Worm (Caenorhabditis elegans) whole organism, L3 larva: Measurements from ENCODE around the gene egl-27.

Experiments used
- R02D3.7 ChIP-seq: fragments of 150-350 bp; optimal IDR thresholded peaks from 2 replicates; lab custom pipeline; 2014; ENCODE audit warnings: missing biosample characterization, missing genetic modification characterization
- ZK546.5 ChIP-seq: sonication (generic microtip); optimal IDR thresholded peaks from 2 replicates; lab custom pipeline; 2017; ENCODE audit warnings: missing biosample characterization, missing genetic modification characterization
- aly-2 ChIP-seq: fragments of 150-350 bp; optimal IDR thresholded peaks from 2 replicates; lab custom pipeline; 2014; ENCODE audit warnings: missing biosample characterization, missing genetic modification characterization
- ama-1 ChIP-seq: fragments of 150-350 bp; optimal IDR thresholded peaks from 2 replicates; lab custom pipeline; 2018
- ceh-16 ChIP-seq: sonication (generic microtip); optimal IDR thresholded peaks from 2 replicates; lab custom pipeline; 2017; ENCODE audit warnings: missing biosample characterization, missing genetic modification characterization
- ceh-28 ChIP-seq: fragments of 150-350 bp; optimal IDR thresholded peaks from 2 replicates; lab custom pipeline; 2014; ENCODE audit warnings: missing biosample characterization, missing genetic modification reagents, missing genetic modification characterization
- egl-5 ChIP-seq: fragments of 150-350 bp; optimal IDR thresholded peaks from 2 replicates; lab custom pipeline; 2017; ENCODE audit warnings: missing biosample characterization, missing genetic modification reagents, missing genetic modification characterization, inconsistent platforms
- elt-2 ChIP-seq: sonication (generic microtip); optimal IDR thresholded peaks from 2 replicates; lab custom pipeline; 2016; ENCODE audit warnings: missing genetic modification reagents, mild to moderate bottlenecking, missing genetic modification characterization, missing compliant biosample characterization
- elt-3 ChIP-seq, 3 experiments: fragments of 150-350 bp in 1 of 3; sonication (generic microtip) in 2 of 3; optimal IDR thresholded peaks; 2 replicates in 2 of 3; 4 replicates in 1 of 3; lab custom pipeline; 2014 to 2017; ENCODE audit warnings: missing biosample characterization in 3 of 3, missing genetic modification characterization in 3 of 3
- fos-1 ChIP-seq: fragments of 150-350 bp; optimal IDR thresholded peaks from 2 replicates; lab custom pipeline; 2014; ENCODE audit warnings: missing biosample characterization, missing genetic modification characterization
- hmg-11 ChIP-seq: sonication (generic microtip); optimal IDR thresholded peaks from 2 replicates; lab custom pipeline; 2016; ENCODE audit warnings: missing genetic modification characterization, missing compliant biosample characterization
- jun-1 ChIP-seq: fragments of 150-350 bp; optimal IDR thresholded peaks from 2 replicates; lab custom pipeline; 2014; ENCODE audit warnings: missing biosample characterization, missing genetic modification reagents, missing genetic modification characterization
- lin-15B ChIP-seq: fragments of 150-350 bp; optimal IDR thresholded peaks from 2 replicates; lab custom pipeline; 2014; ENCODE audit warnings: missing biosample characterization, missing genetic modification characterization
- lin-39 ChIP-seq: fragments of 150-350 bp; optimal IDR thresholded peaks from 2 replicates; lab custom pipeline; 2018; ENCODE audit warnings: missing biosample characterization, missing genetic modification reagents, missing genetic modification characterization
- lsy-12 ChIP-seq: sonication (generic microtip); optimal IDR thresholded peaks from 2 replicates; lab custom pipeline; 2016; ENCODE audit warnings: mild to moderate bottlenecking, missing genetic modification characterization, missing compliant biosample characterization
- mdl-1 ChIP-seq: fragments of 150-350 bp; optimal IDR thresholded peaks from 2 replicates; lab custom pipeline; 2014; ENCODE audit warnings: missing biosample characterization, missing genetic modification characterization
- nfya-1 ChIP-seq: sonication (generic microtip); optimal IDR thresholded peaks from 2 replicates; lab custom pipeline; 2017; ENCODE audit warnings: missing genetic modification characterization, mild to moderate bottlenecking, missing compliant biosample characterization, antibody characterized with exemption, moderate library complexity; ENCODE audit not compliant: insufficient read depth
- nhr-11 ChIP-seq: fragments of 150-350 bp; optimal IDR thresholded peaks from 2 replicates; lab custom pipeline; 2014; ENCODE audit warnings: missing biosample characterization, missing genetic modification characterization
- nhr-12 ChIP-seq: fragments of 150-350 bp; optimal IDR thresholded peaks from 2 replicates; lab custom pipeline; 2014; ENCODE audit warnings: missing biosample characterization, missing genetic modification characterization
- nhr-23 ChIP-seq: fragments of 150-350 bp; optimal IDR thresholded peaks from 2 replicates; lab custom pipeline; 2014; ENCODE audit warnings: missing biosample characterization, missing genetic modification reagents, missing genetic modification characterization
- nhr-237 ChIP-seq: fragments of 150-350 bp; optimal IDR thresholded peaks from 2 replicates; lab custom pipeline; 2014; ENCODE audit warnings: missing biosample characterization, missing genetic modification characterization
- nhr-25 ChIP-seq: sonication (generic microtip); optimal IDR thresholded peaks from 2 replicates; lab custom pipeline; 2017; ENCODE audit warnings: missing biosample characterization, missing genetic modification characterization
- nhr-28 ChIP-seq: fragments of 150-350 bp; optimal IDR thresholded peaks from 2 replicates; lab custom pipeline; 2014; ENCODE audit warnings: missing biosample characterization, missing genetic modification characterization
- nhr-43 ChIP-seq: sonication (generic microtip); optimal IDR thresholded peaks from 2 replicates; lab custom pipeline; 2016; ENCODE audit warnings: mild to moderate bottlenecking, missing genetic modification characterization, missing compliant biosample characterization; ENCODE audit not compliant: poor library complexity, severe bottlenecking
- nhr-67 ChIP-seq: fragments of 150-350 bp; optimal IDR thresholded peaks from 2 replicates; lab custom pipeline; 2014; ENCODE audit warnings: missing biosample characterization, missing genetic modification characterization
- nhr-77 ChIP-seq: fragments of 150-350 bp; optimal IDR thresholded peaks from 2 replicates; lab custom pipeline; 2014; ENCODE audit warnings: missing biosample characterization, missing genetic modification characterization
- pha-4 ChIP-seq: fragments of 150-350 bp; optimal IDR thresholded peaks from 2 replicates; lab custom pipeline; 2014; ENCODE audit warnings: missing biosample characterization, missing genetic modification reagents, missing genetic modification characterization
- pqm-1 ChIP-seq: fragments of 150-350 bp; optimal IDR thresholded peaks from 2 replicates; lab custom pipeline; 2017; ENCODE audit warnings: missing biosample characterization, missing genetic modification characterization, inconsistent platforms
- sea-2 ChIP-seq: fragments of 150-350 bp; sonication (generic microtip); optimal IDR thresholded peaks from 4 replicates; lab custom pipeline; 2014; ENCODE audit warnings: missing biosample characterization, missing genetic modification reagents, missing genetic modification characterization
- skn-1 ChIP-seq: fragments of 150-350 bp; optimal IDR thresholded peaks from 2 replicates; lab custom pipeline; 2014; ENCODE audit warnings: missing biosample characterization, missing genetic modification characterization
- snpc-4 ChIP-seq: fragments of 150-350 bp; optimal IDR thresholded peaks from 2 replicates; lab custom pipeline; 2014; ENCODE audit warnings: missing biosample characterization, missing genetic modification characterization
- tbx-2 ChIP-seq: sonication (generic microtip); optimal IDR thresholded peaks from 2 replicates; lab custom pipeline; 2016; ENCODE audit warnings: mild to moderate bottlenecking, missing genetic modification characterization, missing compliant biosample characterization
- unc-39 ChIP-seq: sonication (generic microtip); optimal IDR thresholded peaks from 4 replicates; lab custom pipeline; 2017; ENCODE audit warnings: missing biosample characterization, missing genetic modification characterization
- unc-62 ChIP-seq: fragments of 150-350 bp; sonication (generic microtip); optimal IDR thresholded peaks from 4 replicates; lab custom pipeline; 2014; ENCODE audit warnings: missing biosample characterization, missing genetic modification reagents, missing genetic modification characterization
- zag-1 ChIP-seq: fragments of 150-350 bp; optimal IDR thresholded peaks from 2 replicates; lab custom pipeline; 2014; ENCODE audit warnings: missing biosample characterization, missing genetic modification characterization
- ztf-11 ChIP-seq: fragments of 150-350 bp; optimal IDR thresholded peaks from 2 replicates; lab custom pipeline; 2014; ENCODE audit warnings: missing biosample characterization, missing genetic modification characterization
- ztf-4 ChIP-seq: fragments of 150-350 bp; optimal IDR thresholded peaks from 2 replicates; lab custom pipeline; 2014; ENCODE audit warnings: missing biosample characterization, missing genetic modification characterization

egl-27 gene

DNA sequence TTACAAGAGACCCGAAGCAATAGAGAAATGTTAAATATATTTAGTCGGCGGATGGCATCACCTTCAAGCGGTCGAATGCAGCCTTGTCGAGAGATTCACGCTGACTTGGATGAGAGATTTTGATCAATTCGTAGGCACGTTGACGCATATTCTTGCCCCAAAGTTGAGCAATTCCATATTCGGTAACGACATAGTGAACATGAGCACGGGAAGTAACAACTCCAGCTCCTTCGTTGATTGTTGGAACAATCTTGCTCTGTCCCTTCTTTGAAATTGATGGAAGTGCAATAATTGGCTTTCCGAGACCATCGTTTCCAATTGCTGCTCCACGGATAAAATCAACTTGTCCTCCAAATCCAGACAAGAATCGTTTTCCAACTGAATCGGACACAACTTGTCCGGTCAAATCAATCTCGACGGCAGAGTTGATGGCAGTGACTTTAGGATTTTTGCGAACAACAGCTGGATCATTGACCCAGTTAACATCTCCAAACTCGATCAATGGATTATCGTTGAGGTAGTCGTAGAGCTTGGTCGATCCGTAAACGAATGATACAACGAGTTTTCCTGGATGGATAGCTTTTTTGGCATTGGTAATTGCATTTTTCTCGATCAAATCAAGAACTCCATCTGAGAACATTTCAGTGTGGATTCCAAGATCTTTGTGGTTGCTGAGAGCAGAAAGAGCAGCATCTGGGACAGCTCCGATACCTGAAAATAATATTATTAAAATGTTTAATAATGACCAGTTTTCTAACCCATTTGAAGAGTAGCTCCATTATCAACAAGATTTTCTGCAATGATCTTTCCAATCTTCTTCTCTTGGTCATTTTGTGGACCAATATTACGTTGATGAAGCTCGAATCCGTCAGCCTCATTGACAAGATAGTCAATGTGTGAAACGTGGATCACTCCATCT, 54.1 kb downstream of the egl-27 start:
- TF ChIP-seq R02D3.7 (tag; lab: Kevin White, UChicago) (no peak), skn-1 (tag; lab: Kevin White, UChicago) (no peak), lin-39 (tag; lab: Kevin White, UChicago) (peak; percentile 28), nhr-43 (tag; lab: Kevin White, UChicago) (peak; percentile 66), egl-5 (tag; lab: Kevin White, UChicago) (no peak), ceh-28 (no peak), ztf-4 (tag; lab: Kevin White, UChicago) (no peak), ama-1 (lab: Kevin White, UChicago) (peak; percentile 56), ceh-16 (tag; lab: Kevin White, UChicago) (no peak)

DNA sequence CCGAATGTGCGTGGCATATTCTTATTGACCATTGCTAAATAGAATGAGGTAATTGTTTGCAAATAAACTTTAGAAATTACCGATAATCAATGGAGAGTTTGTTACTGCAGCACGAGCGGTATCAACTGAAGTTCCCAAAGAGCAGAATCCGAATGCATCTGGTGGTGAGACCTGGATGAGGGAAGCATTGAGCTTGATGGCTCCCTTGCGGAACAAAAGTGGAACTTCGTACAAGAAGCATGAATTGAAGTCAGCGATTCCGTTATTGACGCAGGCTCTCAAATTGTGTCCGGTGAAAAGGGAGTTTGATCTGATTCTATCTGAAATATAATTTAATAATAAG, 54.7 kb downstream of the egl-27 start:
- TF ChIP-seq nhr-25 (no peak), ama-1 (lab: Kevin White, UChicago) (peak; percentile 78), fos-1 (tag; lab: Kevin White, UChicago) (peak; percentile 17), ceh-16 (tag; lab: Kevin White, UChicago) (no peak), nhr-67 (tag; lab: Kevin White, UChicago) (no peak), unc-39 (tag; lab: Kevin White, UChicago) (no peak), lin-15B (no peak)

DNA sequence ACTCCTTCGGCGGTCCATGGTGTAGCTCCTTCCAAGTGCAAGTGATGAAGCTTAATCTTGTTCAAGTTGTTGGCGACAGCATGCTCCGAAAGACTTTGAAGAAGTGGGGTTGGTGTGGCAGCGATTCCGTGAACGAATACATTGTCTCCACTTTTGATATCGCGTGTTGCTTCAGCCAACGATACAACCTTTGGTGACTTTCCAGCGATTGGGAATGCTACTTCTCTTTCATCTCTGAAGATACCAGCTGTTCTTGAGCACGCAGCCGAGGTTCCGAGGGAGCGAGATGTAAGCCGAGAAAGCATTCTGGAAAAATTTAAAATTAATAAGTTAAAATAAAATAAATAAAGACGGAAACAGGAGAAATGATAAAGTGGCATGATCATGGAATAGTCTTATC, 55.3 kb downstream of the egl-27 start, which contains the start of gene acer-1:
TSS of gene acer-1 (minus strand) at position 306 of the 400 bp plus-strand sequence.
- TF ChIP-seq zag-1 (no peak), lin-39 (tag; lab: Kevin White, UChicago) (peak; percentile 13), pha-4 (tag; lab: Kevin White, UChicago) (peak; percentile 37), nfya-1 (peak; percentile 9), ama-1 (lab: Kevin White, UChicago) (peak; percentile 93), elt-3 (tag; optimal IDR thresholded peaks at IDR 0.05; lab: Kevin White, UChicago) (no peak), unc-39 (tag; lab: Kevin White, UChicago) (no peak), elt-2 (peak; percentile 3)

DNA sequence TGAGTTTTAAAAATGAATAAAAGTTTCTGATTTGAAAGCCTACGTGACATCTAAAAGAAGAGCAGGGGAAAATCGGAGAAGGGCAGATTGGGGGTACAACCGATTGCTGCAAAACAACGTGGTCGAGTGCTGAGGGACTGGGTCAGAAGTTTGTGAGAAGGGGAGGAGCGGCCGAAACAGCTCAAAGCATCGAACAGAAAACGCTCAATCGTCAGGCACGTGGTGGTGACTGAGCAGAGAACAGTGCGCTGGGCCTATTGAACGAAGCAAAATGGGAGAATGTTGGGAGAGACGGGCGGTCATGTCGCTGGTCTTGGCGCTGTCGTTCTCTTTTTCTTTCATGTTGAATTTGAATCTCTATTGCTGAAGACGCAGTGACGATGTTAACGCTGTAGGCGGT, 56.4 kb downstream of the egl-27 start:
- TF ChIP-seq pqm-1 (peak; percentile 72), nhr-28 (tag; lab: Kevin White, UChicago) (no peak), R02D3.7 (tag; lab: Kevin White, UChicago) (peak; percentile 14), ama-1 (lab: Kevin White, UChicago) (peak; percentile 97), hmg-11 (tag; lab: Kevin White, UChicago) (peak; percentile 35), jun-1 (tag; lab: Kevin White, UChicago) (peak; percentile 52), snpc-4 (tag; lab: Kevin White, UChicago) (peak; percentile 33), nhr-43 (tag; lab: Kevin White, UChicago) (peak; percentile 68), tbx-2 (tag; lab: Kevin White, UChicago) (peak; percentile 13), nhr-11 (tag; lab: Kevin White, UChicago) (no peak), pha-4 (tag; lab: Kevin White, UChicago) (peak; percentile 81), unc-62 (no peak), zag-1 (no peak), lin-39 (tag; lab: Kevin White, UChicago) (peak; percentile 89), sea-2 (GFP tag; lab: Kevin White, UChicago) (no peak), elt-2 (peak; percentile 67), lsy-12 (tag; lab: Kevin White, UChicago) (peak; percentile 42), nfya-1 (peak; percentile 66), aly-2 (tag; lab: Kevin White, UChicago) (no peak), elt-3 (tag; optimal IDR thresholded peaks at IDR 0.05; lab: Kevin White, UChicago) (peak in 1 of 3 experiments; percentile 33), lin-15B (peak; percentile 38), nhr-23 (tag; lab: Kevin White, UChicago) (peak; percentile 51), mdl-1 (peak; percentile 82)
- TF ChIP-seq, all 47 proteins: peak for 17

DNA sequence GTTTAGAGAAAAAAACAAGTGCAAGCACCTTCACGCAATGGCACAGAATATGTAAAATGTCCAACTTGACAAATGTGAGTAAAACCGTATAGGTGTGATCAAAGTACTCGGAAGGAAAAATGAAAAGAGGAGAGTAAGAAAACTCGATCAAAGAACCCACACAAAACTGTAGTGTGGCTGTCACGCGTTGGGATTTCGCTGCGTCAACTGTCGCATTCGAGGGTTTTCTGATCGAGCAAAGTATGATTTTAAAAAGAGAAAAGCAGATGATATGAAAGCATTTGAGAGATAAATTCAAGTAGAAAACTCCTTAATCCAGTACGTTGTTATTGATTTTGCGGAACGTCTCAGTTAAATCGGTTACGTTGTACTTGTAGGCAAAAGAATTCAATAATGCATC, 57.0 kb downstream of the egl-27 start:
- TF ChIP-seq ceh-28 (no peak), lin-15B (no peak), nhr-237 (tag; lab: Kevin White, UChicago) (no peak), snpc-4 (tag; lab: Kevin White, UChicago) (no peak), nhr-43 (tag; lab: Kevin White, UChicago) (peak; percentile 85), tbx-2 (tag; lab: Kevin White, UChicago) (no peak), nhr-12 (no peak), nhr-28 (tag; lab: Kevin White, UChicago) (no peak), elt-2 (peak; percentile 50), unc-62 (no peak), ceh-16 (tag; lab: Kevin White, UChicago) (no peak), elt-3 (tag; optimal IDR thresholded peaks at IDR 0.05; lab: Kevin White, UChicago) (no peak), lsy-12 (tag; lab: Kevin White, UChicago) (peak; percentile 64), ama-1 (lab: Kevin White, UChicago) (peak; percentile 63), pha-4 (tag; lab: Kevin White, UChicago) (peak; percentile 50), nhr-25 (peak; percentile 39), nhr-11 (tag; lab: Kevin White, UChicago) (no peak), ZK546.5 (tag; lab: Kevin White, UChicago) (no peak), ztf-11 (tag; lab: Kevin White, UChicago) (no peak), nhr-23 (tag; lab: Kevin White, UChicago) (peak; percentile 60), lin-39 (tag; lab: Kevin White, UChicago) (peak; percentile 41), skn-1 (tag; lab: Kevin White, UChicago) (no peak), ztf-4 (tag; lab: Kevin White, UChicago) (no peak), R02D3.7 (tag; lab: Kevin White, UChicago) (no peak), nfya-1 (peak; percentile 46), nhr-77 (tag; lab: Kevin White, UChicago) (no peak), egl-5 (tag; lab: Kevin White, UChicago) (no peak)
